Worm (Caenorhabditis elegans): Measurements from ENCODE around the gene T19D7.7.

The T19D7.7 gene

DNA sequence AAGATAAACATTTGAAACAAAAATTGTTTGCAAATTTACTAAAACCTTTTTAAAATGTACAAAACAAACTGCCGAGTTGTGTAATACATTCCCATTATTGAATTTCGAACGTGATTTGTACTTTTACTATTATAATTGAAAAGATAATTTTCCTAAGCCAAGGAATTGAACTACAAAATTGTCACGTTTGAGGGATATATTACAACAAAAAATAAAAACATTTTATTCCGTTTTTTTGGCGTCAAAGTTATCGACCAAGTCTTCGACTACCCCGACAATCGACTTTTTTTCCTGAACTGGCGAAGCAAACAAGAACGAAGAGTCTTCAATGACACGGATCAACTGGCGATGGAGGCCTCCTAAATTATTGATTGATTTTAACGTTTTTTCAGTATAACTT is at the start of gene T19D7.7:
Gene T19D7.7, minus strand, starts transcription at position 101 of the 400 bp plus-strand sequence.
- TF ChIP-seq hmg-4 (GFP tag; optimal IDR thresholded peaks at IDR 0.05) = no peak
- no peak for TF ChIP-seq tbx-11 (GFP tag; IDR thresholded peaks at IDR 0.05)
- no peak for TF ChIP-seq ets-7 (tag; optimal IDR thresholded peaks at IDR 0.05)
- no peak for TF ChIP-seq sea-1 (GFP tag; conservative IDR thresholded peaks at IDR 0.05)
- no peak for TF ChIP-seq tra-4 (tag; optimal IDR thresholded peaks at IDR 0.05)
- TF ChIP-seq F13C5.2 (tag; optimal IDR thresholded peaks at IDR 0.05) = no peak
- no peak for TF ChIP-seq pes-1 (GFP tag; IDR thresholded peaks at IDR 0.05)
- TF ChIP-seq ceh-13 (GFP tag; optimal IDR thresholded peaks at IDR 0.05) = no peak
- no peak for TF ChIP-seq aly-1 (tag; optimal IDR thresholded peaks at IDR 0.05)
- TF ChIP-seq ama-1 (optimal IDR thresholded peaks at IDR 0.05) = no peak

DNA sequence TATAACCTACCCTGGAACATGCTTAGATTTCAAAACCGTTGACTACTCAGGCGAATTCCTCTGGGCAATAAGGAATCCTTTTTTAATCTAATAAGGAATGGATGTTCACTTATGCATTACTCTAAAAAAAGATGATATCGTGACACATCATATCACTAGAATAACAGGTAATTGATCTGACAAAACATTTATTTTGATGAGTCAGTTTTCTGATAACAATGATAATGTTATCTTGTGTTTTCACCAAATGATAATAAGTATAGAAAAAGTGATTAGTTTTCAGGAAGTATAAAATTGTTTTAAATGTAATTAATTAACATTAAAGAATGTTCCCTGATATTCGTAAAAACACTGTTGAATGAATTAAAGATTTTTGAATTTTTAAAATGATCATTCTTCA is 48.2 kb upstream of the T19D7.7 start:
- no peak for TF ChIP-seq scrt-1 (GFP tag; IDR thresholded peaks at IDR 0.05)
- TF ChIP-seq aly-1 (tag; optimal IDR thresholded peaks at IDR 0.05) = no peak
- TF ChIP-seq flt-1 (GFP tag; IDR thresholded peaks at IDR 0.05) = no peak

ce11 chrX:727737-728136 is 46.9 kb upstream of the T19D7.7 start:
- peak; percentile 41 for TF ChIP-seq F13C5.2 (tag; optimal IDR thresholded peaks at IDR 0.05)
- TF ChIP-seq aly-1 (tag; optimal IDR thresholded peaks at IDR 0.05) = peak; percentile 52
- peak; percentile 26 for TF ChIP-seq ceh-36 (tag; optimal IDR thresholded peaks at IDR 0.05)
- no peak for TF ChIP-seq flt-1 (GFP tag; IDR thresholded peaks at IDR 0.05)

ce11 chrX:726295-726694 is 45.5 kb upstream of the T19D7.7 start:
- TF ChIP-seq tbx-37 (GFP tag; conservative IDR thresholded peaks at IDR 0.05) (no peak), sea-1 (GFP tag; conservative IDR thresholded peaks at IDR 0.05) (no peak), B0310.2 (tag; optimal IDR thresholded peaks at IDR 0.05) (no peak), ama-1 (optimal IDR thresholded peaks at IDR 0.05) (no peak), hnd-1 (tag; optimal IDR thresholded peaks at IDR 0.05) (no peak), tbx-11 (GFP tag; IDR thresholded peaks at IDR 0.05) (no peak), aly-1 (tag; optimal IDR thresholded peaks at IDR 0.05) (no peak), F13C5.2 (tag; optimal IDR thresholded peaks at IDR 0.05) (no peak), ets-7 (tag; optimal IDR thresholded peaks at IDR 0.05) (no peak), tra-4 (tag; optimal IDR thresholded peaks at IDR 0.05) (no peak), ceh-36 (tag; optimal IDR thresholded peaks at IDR 0.05) (no peak), scrt-1 (GFP tag; IDR thresholded peaks at IDR 0.05) (no peak), hmbx-1 (tag; optimal IDR thresholded peaks at IDR 0.05) (no peak), ceh-13 (GFP tag; optimal IDR thresholded peaks at IDR 0.05) (no peak), pes-1 (GFP tag; IDR thresholded peaks at IDR 0.05) (no peak), hmg-4 (GFP tag; optimal IDR thresholded peaks at IDR 0.05) (no peak)

DNA sequence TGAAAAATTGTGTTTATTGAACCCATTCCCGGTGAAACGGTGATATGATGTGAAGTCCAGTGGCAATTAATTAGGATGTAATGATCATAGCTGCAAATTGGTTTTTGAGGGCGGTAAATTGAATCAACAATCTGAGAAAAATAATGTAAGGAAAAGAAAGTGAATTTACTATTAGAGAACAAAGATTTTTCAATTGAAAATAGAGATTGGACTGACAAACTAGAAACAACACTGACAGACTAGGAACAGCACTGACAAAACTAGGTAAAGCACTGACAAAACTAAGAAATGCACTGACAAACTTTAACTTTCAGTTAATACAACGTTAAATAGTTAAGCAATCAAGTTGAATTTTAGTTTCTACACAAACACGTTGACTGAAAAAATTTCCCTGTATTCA is 45.0 kb upstream of the T19D7.7 start, which contains the start of gene sli-1:
Gene sli-1, minus strand, starts transcription at position 101 of the 400 bp plus-strand sequence.
- TF ChIP-seq ets-7 (tag; optimal IDR thresholded peaks at IDR 0.05) (no peak), flt-1 (GFP tag; IDR thresholded peaks at IDR 0.05) (no peak), hmbx-1 (tag; optimal IDR thresholded peaks at IDR 0.05) (no peak), hmg-4 (GFP tag; optimal IDR thresholded peaks at IDR 0.05) (no peak), ceh-13 (GFP tag; optimal IDR thresholded peaks at IDR 0.05) (no peak)

- TF ChIP-seq hmg-4 (GFP tag; optimal IDR thresholded peaks at IDR 0.05) = no peak
- TF ChIP-seq B0310.2 (tag; optimal IDR thresholded peaks at IDR 0.05) = no peak
- no peak for TF ChIP-seq hnd-1 (tag; optimal IDR thresholded peaks at IDR 0.05)
- no peak for TF ChIP-seq ama-1 (optimal IDR thresholded peaks at IDR 0.05)
- TF ChIP-seq sea-1 (GFP tag; conservative IDR thresholded peaks at IDR 0.05) = no peak
- no peak for TF ChIP-seq tra-4 (tag; optimal IDR thresholded peaks at IDR 0.05)
- no peak for TF ChIP-seq tbx-37 (GFP tag; conservative IDR thresholded peaks at IDR 0.05)
- no peak for TF ChIP-seq ets-7 (tag; optimal IDR thresholded peaks at IDR 0.05)
- no peak for TF ChIP-seq flt-1 (GFP tag; IDR thresholded peaks at IDR 0.05)
- TF ChIP-seq scrt-1 (GFP tag; IDR thresholded peaks at IDR 0.05) = no peak
- no peak for TF ChIP-seq pes-1 (GFP tag; IDR thresholded peaks at IDR 0.05)
- TF ChIP-seq tbx-11 (GFP tag; IDR thresholded peaks at IDR 0.05) = no peak
- TF ChIP-seq ceh-13 (GFP tag; optimal IDR thresholded peaks at IDR 0.05) = no peak
- TF ChIP-seq hmbx-1 (tag; optimal IDR thresholded peaks at IDR 0.05) = no peak
- TF ChIP-seq F13C5.2 (tag; optimal IDR thresholded peaks at IDR 0.05) = no peak
- no peak for TF ChIP-seq aly-1 (tag; optimal IDR thresholded peaks at IDR 0.05)
- no peak for TF ChIP-seq ceh-36 (tag; optimal IDR thresholded peaks at IDR 0.05)
These were observed 33.6 kb upstream of the T19D7.7 start, which contains the start of gene irk-2 for ce11 chrX:714398-714797. Gene irk-2 (minus strand): TSS chrX:714498.

ce11 chrX:706490-706889 is 25.7 kb upstream of the T19D7.7 start, which contains the start of gene M02A10.1:
Gene M02A10.1 (plus strand): TSS chrX:706790.
- no peak for TF ChIP-seq tbx-11 (GFP tag; IDR thresholded peaks at IDR 0.05)
- TF ChIP-seq tra-4 (tag; optimal IDR thresholded peaks at IDR 0.05) = no peak
- no peak for TF ChIP-seq flt-1 (GFP tag; IDR thresholded peaks at IDR 0.05)
- TF ChIP-seq hnd-1 (tag; optimal IDR thresholded peaks at IDR 0.05) = no peak

DNA sequence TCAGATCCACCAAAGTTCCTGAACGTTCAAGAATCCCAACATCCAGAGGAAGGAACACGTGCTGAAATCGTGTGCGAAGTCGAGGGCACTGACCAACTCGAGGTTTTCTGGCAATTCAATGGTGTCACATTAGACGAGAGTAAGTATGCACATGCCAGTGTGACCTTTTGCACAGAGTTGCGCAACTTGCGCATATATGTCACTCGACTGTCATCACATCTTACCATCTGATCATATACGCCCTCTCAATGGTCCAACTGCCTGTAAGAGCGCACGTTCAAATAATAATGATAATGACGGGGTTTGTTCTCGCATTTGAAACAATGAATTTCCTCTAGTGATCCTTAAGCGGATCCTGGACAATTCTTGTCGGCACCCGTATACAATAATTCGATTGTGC is 15.4 kb upstream of the T19D7.7 start:
- TF ChIP-seq hmbx-1 (tag; optimal IDR thresholded peaks at IDR 0.05) (no peak), ceh-13 (GFP tag; optimal IDR thresholded peaks at IDR 0.05) (no peak), hnd-1 (tag; optimal IDR thresholded peaks at IDR 0.05) (no peak), ama-1 (optimal IDR thresholded peaks at IDR 0.05) (no peak), sea-1 (GFP tag; conservative IDR thresholded peaks at IDR 0.05) (no peak), tra-4 (tag; optimal IDR thresholded peaks at IDR 0.05) (no peak), F13C5.2 (tag; optimal IDR thresholded peaks at IDR 0.05) (no peak), ets-7 (tag; optimal IDR thresholded peaks at IDR 0.05) (no peak), aly-1 (tag; optimal IDR thresholded peaks at IDR 0.05) (no peak), tbx-11 (GFP tag; IDR thresholded peaks at IDR 0.05) (no peak), scrt-1 (GFP tag; IDR thresholded peaks at IDR 0.05) (no peak), flt-1 (GFP tag; IDR thresholded peaks at IDR 0.05) (no peak), tbx-37 (GFP tag; conservative IDR thresholded peaks at IDR 0.05) (no peak), B0310.2 (tag; optimal IDR thresholded peaks at IDR 0.05) (no peak), ceh-36 (tag; optimal IDR thresholded peaks at IDR 0.05) (no peak), pes-1 (GFP tag; IDR thresholded peaks at IDR 0.05) (no peak)
